Fruit fly (Drosophila melanogaster): ENCODE data around the gene GckIII.

dm6 chr3R:17060809-17061394 is 24.4 kb upstream of the GckIII start:
- no peak for TF ChIP-seq OdsH (GFP tag; optimal IDR thresholded peaks at IDR 0.05)
- no peak for TF ChIP-seq Jra (GFP tag; optimal IDR thresholded peaks at IDR 0.05)
- no peak for TF ChIP-seq dsf (GFP tag; optimal IDR thresholded peaks at IDR 0.05; ENCODE audit: borderline replicate concordance)
- TF ChIP-seq rgr (GFP tag; optimal IDR thresholded peaks at IDR 0.05) = no peak
- TF ChIP-seq psq (GFP tag; optimal IDR thresholded peaks at IDR 0.05) = no peak
- no peak for TF ChIP-seq h (GFP tag; optimal IDR thresholded peaks at IDR 0.05)
- TF ChIP-seq CrebA (GFP tag; optimal IDR thresholded peaks at IDR 0.05; ENCODE audit: borderline replicate concordance) = no peak
- no peak for TF ChIP-seq jim (GFP tag; optimal IDR thresholded peaks at IDR 0.05)

Data from whole organism, wandering third instar larva.